Fruit fly (Drosophila melanogaster): ENCODE results near the gene Pgant4.

Pgant4 gene

DNA sequence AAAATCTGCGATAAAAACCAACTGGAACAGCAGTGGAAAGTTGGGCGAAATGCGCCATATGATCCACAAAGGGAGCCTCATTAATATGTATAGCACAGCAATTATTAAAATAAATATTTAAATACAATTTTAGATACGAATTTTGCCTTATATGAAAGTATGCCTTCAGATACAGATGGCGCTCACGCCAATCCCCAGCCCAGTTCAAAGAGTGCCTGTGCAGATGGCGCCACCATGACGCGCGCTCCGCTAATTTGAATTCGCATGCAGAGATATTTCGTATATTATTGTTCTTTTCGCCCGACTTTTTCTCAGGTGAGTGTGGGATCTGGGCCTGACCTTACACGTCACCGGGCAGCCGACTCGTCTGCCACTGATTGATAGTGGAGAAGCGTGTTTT lies at the start of gene Pgant4 (continued):
- peak; percentile 16 for TF ChIP-seq CG18262 (tag; optimal IDR thresholded peaks at IDR 0.05)
- no peak for TF ChIP-seq hb (GFP tag; IDR thresholded peaks at IDR 0.05; ENCODE audit: partially characterized antibody)
- TF ChIP-seq CG13775 (GFP tag; optimal IDR thresholded peaks at IDR 0.05), result peak; percentile 37
- TF ChIP-seq slbo (GFP tag; IDR thresholded peaks at IDR 0.05), result peak; percentile 83
- TF ChIP-seq ara (GFP tag; IDR thresholded peaks at IDR 0.05), result 0 out of 2 replicates have a peak, but pooled peaks have one; percentile 17
- TF ChIP-seq dmrt11E (tag; optimal IDR thresholded peaks at IDR 0.05), result peak; percentile 22
- TF ChIP-seq grau (tag; optimal IDR thresholded peaks at IDR 0.05), result peak; percentile 64
- peak; percentile 93 for TF ChIP-seq CG32532 (GFP tag; IDR thresholded peaks at IDR 0.05)
- TF ChIP-seq CG14860 (GFP tag; IDR thresholded peaks at IDR 0.05; ENCODE audit: partially characterized antibody), result no peak
- TF ChIP-seq insv (GFP tag; optimal IDR thresholded peaks at IDR 0.05), result peak in 1 of 2 experiments; percentile 49
- peak; percentile 24 for TF ChIP-seq HLHmδ (GFP tag; optimal IDR thresholded peaks at IDR 0.05)
- no peak for TF ChIP-seq sqz (GFP tag; optimal IDR thresholded peaks at IDR 0.05)
- TF ChIP-seq CG11504 (tag; optimal IDR thresholded peaks at IDR 0.05), result no peak
- TF ChIP-seq CG32772 (GFP tag; IDR thresholded peaks at IDR 0.05), result peak; percentile 50; the same call in 1 of the 2 replicates
- TF ChIP-seq E2f1 (GFP tag; IDR thresholded peaks at IDR 0.05), result peak; percentile 49; the same call in 1 of the 2 replicates
- peak; percentile 44 for TF ChIP-seq Hmr (GFP tag; optimal IDR thresholded peaks at IDR 0.05)
- TF ChIP-seq crp (GFP tag; optimal IDR thresholded peaks at IDR 0.05), result no peak
- peak; percentile 66 for TF ChIP-seq Chrac-16 (GFP tag; optimal IDR thresholded peaks at IDR 0.05)
- no peak for TF ChIP-seq CG7963 (GFP tag; IDR thresholded peaks at IDR 0.05; ENCODE audit: partially characterized antibody)
- TF ChIP-seq CG13424 (tag; optimal IDR thresholded peaks at IDR 0.05), result no peak
- no peak for TF ChIP-seq crol (GFP tag; IDR thresholded peaks at IDR 0.05)
- no peak for TF ChIP-seq NK7.1 (GFP tag; optimal IDR thresholded peaks at IDR 0.05)
- no peak for TF ChIP-seq unc-4 (GFP tag; IDR thresholded peaks at IDR 0.05; ENCODE audit: partially characterized antibody)
- no peak for TF ChIP-seq maf-S (GFP tag; optimal IDR thresholded peaks at IDR 0.05)
- TF ChIP-seq Atf3 (GFP tag; optimal IDR thresholded peaks at IDR 0.05), result peak; percentile 15

- peak; percentile 28; the same call in 1 of the 2 replicates for TF ChIP-seq CG13287 (GFP tag; IDR thresholded peaks at IDR 0.05; ENCODE audit: partially characterized antibody)
- peak; percentile 56; the same call in 2 of the 3 replicates for TF ChIP-seq ci (GFP tag; IDR thresholded peaks at IDR 0.05)
- peak; percentile 4 for TF ChIP-seq nau (GFP tag; optimal IDR thresholded peaks at IDR 0.05)
- TF ChIP-seq CG31365 (tag; optimal IDR thresholded peaks at IDR 0.05), result no peak
- 0 out of 3 replicates have a peak, but pooled peaks have one; percentile 25 for TF ChIP-seq zen2 (GFP tag; IDR thresholded peaks at IDR 0.05; ENCODE audit: partially characterized antibody)
- TF ChIP-seq CG4617 (GFP tag; optimal IDR thresholded peaks at IDR 0.05; ENCODE audit: borderline replicate concordance), result no peak
- peak; percentile 18 for TF ChIP-seq Fer1 (GFP tag; optimal IDR thresholded peaks at IDR 0.05)
- TF ChIP-seq tap (tag; optimal IDR thresholded peaks at IDR 0.05), result no peak
- TF ChIP-seq Jarid2 (GFP tag; optimal IDR thresholded peaks at IDR 0.05), result peak; percentile 78
- TF ChIP-seq vvl (GFP tag; IDR thresholded peaks at IDR 0.05), result peak; percentile 49; the same call in 1 of the 2 replicates
- 0 out of 2 replicates have a peak, but pooled peaks have one; percentile 25 for TF ChIP-seq aop (GFP tag; IDR thresholded peaks at IDR 0.05)
- 0 out of 2 replicates have a peak, but pooled peaks have one; percentile 10 for TF ChIP-seq CG42726 (GFP tag; IDR thresholded peaks at IDR 0.05; ENCODE audit: partially characterized antibody)
- TF ChIP-seq chinmo (GFP tag; IDR thresholded peaks at IDR 0.05; ENCODE audit: partially characterized antibody), result peak; percentile 85; the same call in 2 of the 4 replicates
- peak; percentile 2 for TF ChIP-seq lab (GFP tag; optimal IDR thresholded peaks at IDR 0.05)
- TF ChIP-seq sr (GFP tag; IDR thresholded peaks at IDR 0.05), result 0 out of 3 replicates have a peak, but pooled peaks have one; percentile 17
- TF ChIP-seq Dbx (GFP tag; IDR thresholded peaks at IDR 0.05), result 0 out of 3 replicates have a peak, but pooled peaks have one; percentile 29
- TF ChIP-seq CG5180 (GFP tag; optimal IDR thresholded peaks at IDR 0.05), result peak; percentile 98
- peak; percentile 12; the same call in 1 of the 2 replicates for TF ChIP-seq E2f2 (GFP tag; IDR thresholded peaks at IDR 0.05)
- peak; percentile 63 for TF ChIP-seq Med (GFP tag)
- TF ChIP-seq sqz (GFP tag; optimal IDR thresholded peaks at IDR 0.05), result peak; percentile 17
- peak; percentile 42; the same call in 1 of the 2 replicates for TF ChIP-seq stc (GFP tag; IDR thresholded peaks at IDR 0.05)
- TF ChIP-seq CG2199 (GFP tag; IDR thresholded peaks at IDR 0.05), result 0 out of 3 replicates have a peak, but pooled peaks have one; percentile 16
- TF ChIP-seq CG7987 (GFP tag; optimal IDR thresholded peaks at IDR 0.05), result no peak
- TF ChIP-seq onecut (GFP tag; IDR thresholded peaks at IDR 0.05), result 0 out of 2 replicates have a peak, but pooled peaks have one; percentile 19
- no peak for TF ChIP-seq pb (GFP tag; optimal IDR thresholded peaks at IDR 0.05)
These were observed 49.6 kb upstream of the Pgant4 start for dm6 chr2L:3422753-3423152.
